Fruit fly (Drosophila melanogaster) whole organism, prepupa: ENCODE measurements around the gene CG5853.
A peak's percentile ranks its signal among the peaks of the same experiment; 100 is the strongest.

Source experiments
- CG10631 ChIP-seq: fragments of 200-800 bp; sonication (Bioruptor generic); optimal IDR thresholded peaks from 2 replicates; lab custom pipeline; 2016; ENCODE audit warnings: missing biosample characterization, missing genetic modification characterization
- CG10669 ChIP-seq: fragments of 200-800 bp; sonication (Bioruptor generic); optimal IDR thresholded peaks from 3 replicates; lab custom pipeline; 2018; ENCODE audit warnings: missing biosample characterization, mild to moderate bottlenecking, missing genetic modification characterization, moderate library complexity
- CG11294 ChIP-seq: fragments of 200-800 bp; sonication (Bioruptor generic); IDR thresholded peaks from 2 replicates; pipeline ENCODE4 v1.3.6; 2022; ENCODE audit warnings: missing biosample characterization, missing genetic modification characterization
- CG11762 ChIP-seq: fragments of 200-800 bp; sonication (Bioruptor generic); optimal IDR thresholded peaks from 3 replicates; lab custom pipeline; 2016; ENCODE audit warnings: missing biosample characterization, missing genetic modification characterization; ENCODE audit not compliant: insufficient read depth
- CG15336 ChIP-seq: fragments of 200-800 bp; sonication (Bioruptor generic); IDR thresholded peaks from 2 replicates; pipeline ENCODE4 v1.3.6; 2022; ENCODE audit warnings: missing biosample characterization, missing genetic modification characterization
- CG1621 ChIP-seq: fragments of 200-800 bp; sonication (Bioruptor generic); optimal IDR thresholded peaks from 3 replicates; lab custom pipeline; 2018; ENCODE audit warnings: missing biosample characterization, mild to moderate bottlenecking, missing genetic modification characterization
- CG16779 ChIP-seq: fragments of 200-800 bp; sonication (Bioruptor generic); optimal IDR thresholded peaks from 3 replicates; lab custom pipeline; 2017; ENCODE audit warnings: missing biosample characterization, mild to moderate bottlenecking, missing genetic modification characterization
- CG3032 ChIP-seq: fragments of 200-800 bp; optimal IDR thresholded peaks from 2 replicates; lab custom pipeline; 2019; ENCODE audit warnings: missing biosample characterization, mild to moderate bottlenecking, missing genetic modification characterization, moderate library complexity
- CG31627 ChIP-seq: fragments of 200-800 bp; sonication (Bioruptor generic); optimal IDR thresholded peaks from 3 replicates; lab custom pipeline; 2016; ENCODE audit warnings: missing biosample characterization, missing genetic modification characterization
- CG32006 ChIP-seq: fragments of 200-800 bp; sonication (Bioruptor generic); optimal IDR thresholded peaks from 3 replicates; lab custom pipeline; 2017; ENCODE audit warnings: missing biosample characterization, mild to moderate bottlenecking, missing genetic modification characterization
- CG34406 ChIP-seq: fragments of 200-800 bp; sonication (Bioruptor generic); optimal IDR thresholded peaks from 3 replicates; lab custom pipeline; 2016; ENCODE audit warnings: missing biosample characterization, missing genetic modification characterization
- CG4318 ChIP-seq: fragments of 200-800 bp; sonication (Bioruptor generic); optimal IDR thresholded peaks from 3 replicates; lab custom pipeline; 2017; ENCODE audit warnings: missing biosample characterization, mild to moderate bottlenecking, missing genetic modification characterization
- CG6792 ChIP-seq: fragments of 200-800 bp; sonication (Bioruptor generic); optimal IDR thresholded peaks from 3 replicates; lab custom pipeline; 2016; ENCODE audit warnings: missing biosample characterization, missing genetic modification characterization
- CG6808 ChIP-seq: fragments of 200-800 bp; sonication (Bioruptor generic); optimal IDR thresholded peaks from 3 replicates; lab custom pipeline; 2017; ENCODE audit warnings: missing biosample characterization, missing genetic modification characterization, mild to moderate bottlenecking, moderate library complexity, missing genetic modification reagents
- CG6854 ChIP-seq: fragments of 200-800 bp; sonication (Bioruptor generic); optimal IDR thresholded peaks from 2 replicates; lab custom pipeline; 2017; ENCODE audit warnings: missing biosample characterization, mild to moderate bottlenecking, missing genetic modification characterization
- CG7368 ChIP-seq: fragments of 200-800 bp; sonication (Bioruptor generic); optimal IDR thresholded peaks from 3 replicates; lab custom pipeline; 2016; ENCODE audit warnings: missing biosample characterization, missing genetic modification characterization
- CG8119 ChIP-seq: fragments of 200-800 bp; sonication (Bioruptor generic); IDR thresholded peaks from 3 replicates; pipeline ENCODE4 v1.3.6; 2022; ENCODE audit warnings: missing biosample characterization, missing genetic modification characterization
- CG8319 ChIP-seq: fragments of 200-800 bp; sonication (Bioruptor generic); optimal IDR thresholded peaks from 3 replicates; lab custom pipeline; 2016; ENCODE audit warnings: missing biosample characterization, missing genetic modification characterization
- Eip75B ChIP-seq: fragments of 200-800 bp; sonication (Bioruptor generic); optimal IDR thresholded peaks from 3 replicates; lab custom pipeline; 2016; ENCODE audit warnings: missing biosample characterization, missing genetic modification characterization
- Eip93F ChIP-seq: fragments of 200-800 bp; sonication (Bioruptor generic); optimal IDR thresholded peaks from 2 replicates; lab custom pipeline; 2016; ENCODE audit warnings: missing biosample characterization, mild to moderate bottlenecking, missing genetic modification characterization
- Ets21C ChIP-seq: fragments of 200-800 bp; sonication (Bioruptor generic); optimal IDR thresholded peaks from 3 replicates; lab custom pipeline; 2016; ENCODE audit warnings: missing biosample characterization, missing genetic modification characterization
- Ets96B ChIP-seq: fragments of 200-800 bp; optimal IDR thresholded peaks from 2 replicates; lab custom pipeline; 2019; ENCODE audit warnings: missing biosample characterization, mild to moderate bottlenecking, missing genetic modification characterization, moderate library complexity
- Gug ChIP-seq: fragments of 200-800 bp; sonication (Bioruptor generic); IDR thresholded peaks from 2 replicates; pipeline ENCODE4 v1.3.6; 2022; ENCODE audit warnings: missing biosample characterization, missing genetic modification characterization
- Hr38 ChIP-seq: sonication (Bioruptor generic); optimal IDR thresholded peaks from 2 replicates; lab custom pipeline; 2016; ENCODE audit warnings: missing biosample characterization, missing genetic modification characterization
- Hr39 ChIP-seq: fragments of 200-800 bp; sonication (Bioruptor generic); optimal IDR thresholded peaks from 2 replicates; lab custom pipeline; 2016; ENCODE audit warnings: missing biosample characterization, missing genetic modification characterization
- Hr4 ChIP-seq: fragments of 200-800 bp; sonication (Bioruptor generic); optimal IDR thresholded peaks from 3 replicates; lab custom pipeline; 2016; ENCODE audit warnings: missing biosample characterization, missing genetic modification characterization
- OdsH ChIP-seq: fragments of 200-800 bp; sonication (Bioruptor generic); optimal IDR thresholded peaks from 3 replicates; lab custom pipeline; 2016; ENCODE audit warnings: missing biosample characterization, missing genetic modification characterization
- Smox ChIP-seq: fragments of 200-800 bp; sonication (Bioruptor generic); optimal IDR thresholded peaks from 3 replicates; lab custom pipeline; 2016; ENCODE audit warnings: missing biosample characterization, missing genetic modification characterization
- Sox102F ChIP-seq: fragments of 200-800 bp; sonication (Bioruptor generic); optimal IDR thresholded peaks from 2 replicates; lab custom pipeline; 2016; ENCODE audit warnings: missing biosample characterization, mild to moderate bottlenecking, missing genetic modification characterization
- Sox15 ChIP-seq: fragments of 200-800 bp; sonication (Bioruptor generic); optimal IDR thresholded peaks from 3 replicates; lab custom pipeline; 2016; ENCODE audit warnings: missing biosample characterization, missing genetic modification characterization
- achi ChIP-seq: fragments of 200-800 bp; sonication (Bioruptor generic); optimal IDR thresholded peaks from 3 replicates; lab custom pipeline; 2016; ENCODE audit warnings: missing biosample characterization, missing genetic modification characterization
- acj6 ChIP-seq: fragments of 200-800 bp; sonication (Bioruptor generic); optimal IDR thresholded peaks from 3 replicates; lab custom pipeline; 2016; ENCODE audit warnings: missing biosample characterization, missing genetic modification characterization
- cyc ChIP-seq: fragments of 200-800 bp; sonication (Bioruptor generic); optimal IDR thresholded peaks from 3 replicates; lab custom pipeline; 2016; ENCODE audit warnings: missing biosample characterization, missing genetic modification characterization
- dac ChIP-seq: fragments of 200-800 bp; sonication (Bioruptor generic); optimal IDR thresholded peaks from 2 replicates; lab custom pipeline; 2017; ENCODE audit warnings: missing biosample characterization, mild to moderate bottlenecking, missing genetic modification characterization
- eg ChIP-seq: fragments of 200-800 bp; sonication (Bioruptor generic); IDR thresholded peaks from 3 replicates; pipeline ENCODE4 v1.3.6; 2022; ENCODE audit warnings: missing biosample characterization, missing genetic modification characterization
- fd59A ChIP-seq: fragments of 200-800 bp; sonication (Bioruptor generic); optimal IDR thresholded peaks from 2 replicates; lab custom pipeline; 2017; ENCODE audit warnings: missing biosample characterization, mild to moderate bottlenecking, missing genetic modification characterization, missing genetic modification reagents
- fkh ChIP-seq: fragments of 200-800 bp; sonication (Bioruptor generic); optimal IDR thresholded peaks from 3 replicates; lab custom pipeline; 2017; ENCODE audit warnings: missing biosample characterization, mild to moderate bottlenecking, missing genetic modification characterization, moderate library complexity
- lz ChIP-seq: fragments of 200-800 bp; sonication (Bioruptor generic); optimal IDR thresholded peaks from 3 replicates; lab custom pipeline; 2016; ENCODE audit warnings: missing biosample characterization, missing genetic modification characterization
- net ChIP-seq: fragments of 200-800 bp; sonication (Bioruptor generic); optimal IDR thresholded peaks from 3 replicates; lab custom pipeline; 2016; ENCODE audit warnings: missing biosample characterization, missing genetic modification characterization
- salr ChIP-seq, 2 experiments: fragments of 200-800 bp; sonication (Bioruptor generic); optimal IDR thresholded peaks; 3 replicates each; lab custom pipeline; 2016 to 2018; ENCODE audit warnings: missing biosample characterization in 2 of 2, missing genetic modification characterization in 2 of 2, mild to moderate bottlenecking in 1 of 2
- spab ChIP-seq: fragments of 200-800 bp; sonication (Bioruptor generic); optimal IDR thresholded peaks from 2 replicates; lab custom pipeline; 2017; ENCODE audit warnings: missing biosample characterization, mild to moderate bottlenecking, missing genetic modification characterization, missing genetic modification reagents
- svp ChIP-seq: fragments of 200-800 bp; sonication (Bioruptor generic); peaks from one replicate; lab custom pipeline; 2016; ENCODE audit warnings: missing biosample characterization, missing genetic modification characterization
- topi ChIP-seq: fragments of 200-800 bp; sonication (Bioruptor generic); optimal IDR thresholded peaks from 3 replicates; lab custom pipeline; 2016; ENCODE audit warnings: missing biosample characterization, missing genetic modification characterization

CG5853 gene

dm6 chr2L:9918020-9918959, 29.2 kb downstream of the CG5853 start, which contains the start of the genes CG5885 and CG4598 (continued):
- TF ChIP-seq cyc (GFP tag; lab: Kevin White, UChicago) (peak; percentile 55), CG6808 (GFP tag; lab: Kevin White, UChicago) (peak; percentile 79), CG32006 (GFP tag; lab: Kevin White, UChicago) (peak; percentile 73), CG1621 (tag; lab: Kevin White, UChicago) (peak; percentile 21), acj6 (peak; percentile 76), Ets21C (peak; percentile 57), CG16779 (tag; lab: Kevin White, UChicago) (peak; percentile 80), CG34406 (peak; percentile 79), Hr4 (peak; percentile 89), OdsH (peak; percentile 79), CG7368 (GFP tag; lab: Kevin White, UChicago) (peak; percentile 50), Eip93F (peak; percentile 88), net (peak; percentile 87), svp (GFP tag; lab: Kevin White, UChicago) (peak; percentile 76), CG11762 (GFP tag; lab: Kevin White, UChicago) (peak; percentile 47), CG10631 (peak; percentile 84), Ets96B (peak; percentile 58), CG8319 (GFP tag; lab: Kevin White, UChicago) (peak; percentile 48), CG10669 (GFP tag; lab: Kevin White, UChicago) (peak; percentile 53), achi (GFP tag; lab: Kevin White, UChicago) (peak; percentile 100), Hr39 (GFP tag; lab: Kevin White, UChicago) (peak; percentile 75), salr (GFP tag; optimal IDR thresholded peaks at IDR 0.05; lab: Kevin White, UChicago) (peak in 1 of 2 experiments; percentile 79), CG4318 (GFP tag; lab: Kevin White, UChicago) (peak; percentile 8), CG8119 (GFP tag; lab: Robert Waterston, UW) (peak; percentile 73)

DNA sequence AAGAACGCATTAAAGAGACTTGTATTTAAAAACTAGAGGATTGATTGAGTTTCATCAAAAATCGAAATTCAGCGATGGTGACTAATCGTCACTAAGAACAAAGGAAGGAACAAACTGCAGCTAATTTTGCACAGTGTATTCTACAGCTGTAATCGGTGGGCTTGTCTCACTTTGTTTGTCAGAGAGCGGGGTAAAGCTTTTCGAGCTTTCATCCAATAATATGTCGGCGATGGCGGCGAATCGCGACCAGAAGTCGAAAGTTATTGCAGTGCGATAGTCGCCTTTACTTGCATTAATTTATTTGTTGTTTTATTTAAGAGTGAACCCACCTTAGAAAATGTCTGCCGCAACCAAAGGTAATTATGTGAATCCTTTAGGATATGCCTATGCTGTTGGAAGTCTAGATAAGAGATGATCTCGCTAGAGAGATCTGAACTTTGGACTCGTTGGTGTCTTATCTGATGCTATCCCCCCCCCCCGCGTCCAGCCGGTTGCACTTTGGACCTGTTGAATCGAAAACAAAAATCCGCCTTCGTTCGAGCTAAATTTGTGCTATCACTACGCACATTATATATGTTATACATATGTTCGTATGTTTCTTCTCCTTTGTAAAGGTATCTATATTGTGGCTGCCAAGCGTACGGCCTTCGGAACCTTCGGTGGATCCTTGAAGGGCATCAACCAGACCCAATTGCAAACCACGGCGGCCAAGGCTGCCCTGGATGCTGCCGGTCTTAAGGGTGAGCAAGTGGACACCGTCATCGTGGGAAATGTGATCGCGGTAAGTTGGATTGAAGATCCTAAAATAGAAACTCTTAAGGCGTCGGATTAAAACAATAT, 32.2 kb downstream of the CG5853 start, which contains the start of gene yip2:
Gene yip2 (plus strand): TSS at position 243 of the 840 bp plus-strand sequence.
- TF ChIP-seq acj6 (peak; percentile 54), CG32006 (GFP tag; lab: Kevin White, UChicago) (peak; percentile 80), OdsH (peak; percentile 65), salr (GFP tag; optimal IDR thresholded peaks at IDR 0.05; lab: Kevin White, UChicago) (peak; percentile 91 to 93), Eip75B (GFP tag; lab: Kevin White, UChicago) (peak; percentile 82), Ets21C (peak; percentile 18), eg (GFP tag; lab: Robert Waterston, UW) (peak; percentile 91), Gug (GFP tag; lab: Robert Waterston, UW) (peak; percentile 73), fkh (GFP tag; lab: Kevin White, UChicago) (peak; percentile 61), CG34406 (peak; percentile 59), Sox15 (GFP tag; lab: Kevin White, UChicago) (no peak), CG7368 (GFP tag; lab: Kevin White, UChicago) (peak; percentile 96), Hr38 (GFP tag; lab: Kevin White, UChicago) (peak; percentile 67), CG10669 (GFP tag; lab: Kevin White, UChicago) (peak; percentile 98), lz (GFP tag; lab: Kevin White, UChicago) (peak; percentile 66), cyc (GFP tag; lab: Kevin White, UChicago) (peak; percentile 57), CG11294 (GFP tag; lab: Robert Waterston, UW) (peak; percentile 10; the same call in 1 of the 2 replicates), CG10631 (peak; percentile 58), Smox (GFP tag; lab: Kevin White, UChicago) (peak; percentile 57), CG6854 (GFP tag; lab: Kevin White, UChicago) (peak; percentile 100), Eip93F (peak; percentile 91), CG31627 (GFP tag; lab: Kevin White, UChicago) (peak; percentile 54), svp (GFP tag; lab: Kevin White, UChicago) (peak; percentile 99), fd59A (GFP tag; lab: Kevin White, UChicago) (peak; percentile 39), CG15336 (peak; percentile 94), dac (GFP tag; lab: Kevin White, UChicago) (peak; percentile 75), achi (GFP tag; lab: Kevin White, UChicago) (peak; percentile 77), CG1621 (tag; lab: Kevin White, UChicago) (peak; percentile 96), Hr4 (peak; percentile 84), Sox102F (peak; percentile 88), CG6792 (GFP tag; lab: Kevin White, UChicago) (peak; percentile 61), spab (GFP tag; lab: Kevin White, UChicago) (peak; percentile 99), CG3032 (peak; percentile 85), topi (GFP tag; lab: Kevin White, UChicago) (peak; percentile 82), CG4318 (GFP tag; lab: Kevin White, UChicago) (no peak)
